Worm (Caenorhabditis elegans) whole organism, L4 larva: ENCODE results near the gene let-721.

Experiments
- F10B5.3 ChIP-seq: sonication (generic microtip); optimal IDR thresholded peaks from 2 replicates; lab custom pipeline; 2016; ENCODE audit warnings: mild to moderate bottlenecking, missing genetic modification characterization, missing compliant biosample characterization
- F44E2.7 ChIP-seq: fragments of 200-800 bp; sonication (Bioruptor generic); IDR thresholded peaks from 2 replicates; pipeline ENCODE4 v2.1.2; 2022; ENCODE audit warnings: missing genetic modification characterization, missing compliant biosample characterization
- F49E8.2 ChIP-seq: sonication (generic microtip); optimal IDR thresholded peaks from 2 replicates; lab custom pipeline; 2016; ENCODE audit warnings: missing compliant biosample characterization, mild to moderate bottlenecking, missing genetic modification characterization, borderline replicate concordance
- T20F7.1 ChIP-seq: fragments of 200-800 bp; sonication (Bioruptor generic); optimal IDR thresholded peaks from 2 replicates; lab custom pipeline; 2018; ENCODE audit warnings: mild to moderate bottlenecking, missing genetic modification characterization, missing compliant biosample characterization
- Y105C5A.15 ChIP-seq: fragments of 200-800 bp; sonication (Bioruptor generic); IDR thresholded peaks from 2 replicates; pipeline ENCODE4 v1.3.6; 2022; ENCODE audit warnings: missing genetic modification characterization, missing compliant biosample characterization
- Y48G9A.11 ChIP-seq: fragments of 200-800 bp; sonication (Bioruptor generic); IDR thresholded peaks from 2 replicates; pipeline ENCODE4 v1.3.6; 2022; ENCODE audit warnings: missing genetic modification reagents, missing genetic modification characterization, missing compliant biosample characterization
- ZK337.2 ChIP-seq: fragments of 200-800 bp; sonication (Bioruptor generic); IDR thresholded peaks from 2 replicates; pipeline ENCODE4 v1.3.6; 2022; ENCODE audit warnings: missing genetic modification reagents, missing genetic modification characterization, missing compliant biosample characterization
- ama-1 ChIP-seq: fragments of 150-350 bp; optimal IDR thresholded peaks from 2 replicates; lab custom pipeline; 2014; ENCODE audit warnings: inconsistent platforms, mixed read lengths
- attf-4 ChIP-seq: sonication (generic microtip); optimal IDR thresholded peaks from 3 replicates; lab custom pipeline; 2017; ENCODE audit warnings: missing biosample characterization, missing genetic modification characterization
- ceh-20 ChIP-seq: fragments of 200-800 bp; sonication (Bioruptor generic); IDR thresholded peaks from 2 replicates; pipeline ENCODE4 v1.3.6; 2022; ENCODE audit warnings: missing genetic modification reagents, missing genetic modification characterization, missing compliant biosample characterization
- daf-16 ChIP-seq, 3 experiments: sonication (generic microtip); optimal IDR thresholded peaks; 2 replicates each; lab custom pipeline; 2016 to 2017; ENCODE audit warnings: missing genetic modification characterization in 3 of 3, missing genetic modification reagents in 3 of 3, mild to moderate bottlenecking in 2 of 3, missing compliant biosample characterization in 2 of 3, missing biosample characterization in 1 of 3, moderate library complexity in 1 of 3
- dmd-6 ChIP-seq: fragments of 200-800 bp; sonication (Bioruptor generic); IDR thresholded peaks from 2 replicates; pipeline ENCODE4 v1.3.6; 2022; ENCODE audit warnings: missing genetic modification reagents, missing genetic modification characterization, missing compliant biosample characterization
- dmd-8 ChIP-seq: fragments of 200-800 bp; sonication (Bioruptor generic); IDR thresholded peaks from 2 replicates; pipeline ENCODE4 v1.3.6; 2022; ENCODE audit warnings: missing genetic modification characterization, missing compliant biosample characterization
- duxl-1 ChIP-seq: sonication (generic microtip); optimal IDR thresholded peaks from 2 replicates; lab custom pipeline; 2016; ENCODE audit warnings: mild to moderate bottlenecking, missing genetic modification characterization, moderate library complexity, missing compliant biosample characterization; ENCODE audit not compliant: poor library complexity
- dve-1 ChIP-seq: sonication (generic microtip); optimal IDR thresholded peaks from 2 replicates; lab custom pipeline; 2017; ENCODE audit warnings: antibody characterized with exemption, mild to moderate bottlenecking, missing genetic modification characterization, missing compliant biosample characterization; ENCODE audit not compliant: insufficient read depth
- egl-43 ChIP-seq: fragments of 200-800 bp; sonication (Bioruptor generic); IDR thresholded peaks from 2 replicates; pipeline ENCODE4 v1.3.6; 2022; ENCODE audit warnings: missing genetic modification reagents, missing genetic modification characterization, missing compliant biosample characterization
- hif-1 ChIP-seq, 2 experiments: sonication (generic microtip); optimal IDR thresholded peaks; 2 replicates each; lab custom pipeline; 2016 to 2017; ENCODE audit warnings: missing compliant biosample characterization in 2 of 2, missing genetic modification characterization in 2 of 2, missing genetic modification reagents in 2 of 2, missing genotype in 2 of 2, mild to moderate bottlenecking in 1 of 2
- hlh-11 ChIP-seq: fragments of 200-800 bp; sonication (Bioruptor generic); optimal IDR thresholded peaks from 2 replicates; lab custom pipeline; 2018; ENCODE audit warnings: mild to moderate bottlenecking, missing genetic modification characterization, missing compliant biosample characterization
- hlh-30 ChIP-seq: sonication (generic microtip); optimal IDR thresholded peaks from 2 replicates; lab custom pipeline; 2017; ENCODE audit warnings: antibody characterized with exemption, mild to moderate bottlenecking, missing genetic modification characterization, missing compliant biosample characterization; ENCODE audit not compliant: insufficient read depth
- hmg-1.1 ChIP-seq: fragments of 200-800 bp; sonication (Bioruptor generic); IDR thresholded peaks from 2 replicates; pipeline ENCODE4 v1.3.6; 2022; ENCODE audit warnings: missing genetic modification reagents, missing genetic modification characterization, missing compliant biosample characterization
- lim-7 ChIP-seq: fragments of 200-800 bp; sonication (Bioruptor generic); IDR thresholded peaks from 2 replicates; pipeline ENCODE4 v1.3.6; 2022; ENCODE audit warnings: missing genetic modification characterization, missing compliant biosample characterization
- lin-38 ChIP-seq: fragments of 200-800 bp; sonication (Bioruptor generic); IDR thresholded peaks from 2 replicates; pipeline ENCODE4 v1.3.6; 2022; ENCODE audit warnings: missing genetic modification reagents, missing genetic modification characterization, missing compliant biosample characterization
- mdl-1 ChIP-seq, 2 experiments: fragments of 150-350 bp in 1 of 2; sonication (generic microtip) in 1 of 2; optimal IDR thresholded peaks; 2 replicates each; lab custom pipeline; 2014 to 2017; ENCODE audit warnings: missing biosample characterization in 2 of 2, missing genetic modification characterization in 2 of 2
- mdt-29 ChIP-seq: fragments of 200-800 bp; sonication (Bioruptor generic); IDR thresholded peaks from 2 replicates; pipeline ENCODE4 v1.3.6; 2022; ENCODE audit warnings: missing genetic modification reagents, missing genetic modification characterization, missing compliant biosample characterization
- mep-1 ChIP-seq: fragments of 150-350 bp; sonication (generic microtip); optimal IDR thresholded peaks from 3 replicates; lab custom pipeline; 2014; ENCODE audit warnings: missing biosample characterization, missing genetic modification characterization
- nhr-11 ChIP-seq: fragments of 150-350 bp; optimal IDR thresholded peaks from 2 replicates; lab custom pipeline; 2014; ENCODE audit warnings: missing biosample characterization, missing genetic modification characterization
- nhr-28 ChIP-seq: fragments of 150-350 bp; optimal IDR thresholded peaks from 2 replicates; lab custom pipeline; 2014; ENCODE audit warnings: missing biosample characterization, missing genetic modification characterization
- pha-4 ChIP-seq, 2 experiments: fragments of 150-350 bp in 1 of 2; fragments of 200-800 bp in 1 of 2; sonication (Bioruptor generic) in 1 of 2; IDR thresholded peaks in 1 of 2; optimal IDR thresholded peaks in 1 of 2; 2 replicates each; pipeline versions ENCODE4 v1.3.6 to Lab custom; 2014 to 2022; ENCODE audit warnings: missing genetic modification characterization in 2 of 2, missing genetic modification reagents in 2 of 2, missing biosample characterization in 1 of 2, missing compliant biosample characterization in 1 of 2
- php-3 ChIP-seq: fragments of 200-800 bp; sonication (Bioruptor generic); IDR thresholded peaks from 2 replicates; pipeline ENCODE4 v1.3.6; 2022; ENCODE audit warnings: missing genetic modification reagents, missing genetic modification characterization, missing compliant biosample characterization
- spr-3 ChIP-seq: fragments of 200-800 bp; sonication (Bioruptor generic); optimal IDR thresholded peaks from 2 replicates; lab custom pipeline; 2018; ENCODE audit warnings: mild to moderate bottlenecking, missing genetic modification characterization, missing compliant biosample characterization
- tag-97 ChIP-seq: fragments of 200-800 bp; sonication (Bioruptor generic); IDR thresholded peaks from 2 replicates; pipeline ENCODE4 v1.3.6; 2022; ENCODE audit warnings: missing genetic modification characterization, missing compliant biosample characterization
- unc-39 ChIP-seq: sonication (generic microtip); optimal IDR thresholded peaks from 2 replicates; lab custom pipeline; 2017; ENCODE audit warnings: missing biosample characterization, missing genetic modification characterization
- unc-62 ChIP-seq, 3 experiments: fragments of 150-350 bp in 1 of 3; sonication (generic microtip); optimal IDR thresholded peaks in 2 of 3; peaks in 1 of 3; 1 replicate in 1 of 3; 2 replicates in 2 of 3; lab custom pipeline; 2014 to 2017; ENCODE audit warnings: missing biosample characterization in 3 of 3, missing genetic modification characterization in 3 of 3, missing genetic modification reagents in 3 of 3, missing genotype in 1 of 3
- zag-1 ChIP-seq: fragments of 150-350 bp; optimal IDR thresholded peaks from 2 replicates; lab custom pipeline; 2014; ENCODE audit warnings: missing biosample characterization, missing genetic modification characterization
- zfp-3 ChIP-seq: fragments of 200-800 bp; sonication (Bioruptor generic); conservative IDR thresholded peaks from 2 replicates; pipeline ENCODE4 v1.3.6; 2022; ENCODE audit warnings: missing genetic modification reagents, missing genetic modification characterization, missing compliant biosample characterization
- ztf-7 ChIP-seq: fragments of 150-350 bp; optimal IDR thresholded peaks from 2 replicates; lab custom pipeline; 2014; ENCODE audit warnings: missing biosample characterization, missing genetic modification characterization

let-721 gene

DNA sequence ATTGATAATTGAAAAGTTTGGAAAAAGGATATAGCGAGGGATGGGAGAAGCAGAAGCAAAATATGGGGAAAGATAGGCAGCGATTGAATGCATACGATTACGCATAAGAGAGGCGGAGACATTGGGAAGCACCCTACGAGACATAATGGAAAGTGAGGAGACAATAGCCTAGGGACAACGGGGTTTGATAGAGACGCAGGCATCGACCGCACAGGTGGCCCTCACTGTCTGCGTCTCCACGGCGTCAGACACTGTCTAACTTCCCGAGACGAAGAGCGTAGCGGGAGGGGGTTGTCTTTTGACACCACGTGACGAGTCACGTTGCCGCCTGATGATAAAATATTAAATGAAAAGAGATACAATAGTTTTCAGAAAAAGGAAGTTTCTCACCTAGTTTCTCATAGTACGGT is 25.7 kb downstream of the let-721 start (continued):
- no peak for TF ChIP-seq ztf-7 (tag; lab: Kevin White, UChicago)
- TF ChIP-seq Y105C5A.15 (GFP tag; lab: Robert Waterston, UW) = 0 out of 2 replicates have a peak, but pooled peaks have one; percentile 25
- TF ChIP-seq duxl-1 (tag; lab: Kevin White, UChicago) = peak; percentile 46
- TF ChIP-seq unc-39 (tag; lab: Kevin White, UChicago) = no peak
- TF ChIP-seq dmd-6 (GFP tag; lab: Robert Waterston, UW) = peak; percentile 98
- TF ChIP-seq attf-4 = no peak
- TF ChIP-seq unc-62 (GFP tag; optimal IDR thresholded peaks at IDR 0.05 in 1 of 2; lab: Kevin White, UChicago) = peak in 1 of 2 experiments; percentile 99
- TF ChIP-seq unc-62 (tag; optimal IDR thresholded peaks at IDR 0.05; lab: Kevin White, UChicago) = no peak
- peak; percentile 76 for TF ChIP-seq T20F7.1 (GFP tag; lab: Kevin White, UChicago)
- peak; percentile 68 for TF ChIP-seq lin-38 (GFP tag; lab: Robert Waterston, UW)
- TF ChIP-seq dve-1 = peak; percentile 88
- 0 out of 2 replicates have a peak, but pooled peaks have one; percentile 39 for TF ChIP-seq ZK337.2 (GFP tag; lab: Robert Waterston, UW)
- peak; percentile 88 for TF ChIP-seq zfp-3 (GFP tag; lab: Robert Waterston, UW)
- peak; percentile 79 for TF ChIP-seq mep-1
- TF ChIP-seq egl-43 (GFP tag; lab: Robert Waterston, UW) = peak; percentile 88
- peak; percentile 36 to 67 for TF ChIP-seq hif-1 (tag; optimal IDR thresholded peaks at IDR 0.05; lab: Kevin White, UChicago)
- no peak for TF ChIP-seq zag-1 (tag; lab: Kevin White, UChicago)
- no peak for TF ChIP-seq ama-1 (lab: Kevin White, UChicago)
- peak; percentile 86 for TF ChIP-seq mdt-29
- TF ChIP-seq, all 104 proteins: peak for 55

ce11 chrIII:6420201-6420600 is 26.5 kb downstream of the let-721 start:
- TF ChIP-seq tag-97 (GFP tag; lab: Robert Waterston, UW) (no peak), F10B5.3 (tag; lab: Kevin White, UChicago) (no peak), T20F7.1 (GFP tag; lab: Kevin White, UChicago) (no peak), ztf-7 (tag; lab: Kevin White, UChicago) (no peak), hlh-30 (tag; lab: Kevin White, UChicago) (peak; percentile 55), F44E2.7 (GFP tag; lab: Robert Waterston, UW) (no peak), hlh-11 (tag; lab: Kevin White, UChicago) (peak; percentile 60), nhr-28 (tag; lab: Kevin White, UChicago) (peak; percentile 77), hmg-1.1 (GFP tag; lab: Robert Waterston, UW) (peak; percentile 7; the same call in 1 of the 2 replicates), spr-3 (GFP tag; lab: Kevin White, UChicago) (no peak), unc-62 (GFP tag; optimal IDR thresholded peaks at IDR 0.05 in 1 of 2; lab: Kevin White, UChicago) (peak in 1 of 2 experiments; percentile 31), unc-62 (tag; optimal IDR thresholded peaks at IDR 0.05; lab: Kevin White, UChicago) (no peak), nhr-11 (peak; percentile 57), lim-7 (GFP tag; lab: Robert Waterston, UW) (no peak), php-3 (GFP tag; lab: Robert Waterston, UW) (no peak), pha-4 (GFP tag; IDR thresholded peaks at IDR 0.05; lab: Robert Waterston, UW) (peak; percentile 64; the same call in 1 of the 2 replicates), pha-4 (tag; optimal IDR thresholded peaks at IDR 0.05; lab: Kevin White, UChicago) (no peak), mdt-29 (0 out of 2 replicates have a peak, but pooled peaks have one; percentile 11), dmd-6 (GFP tag; lab: Robert Waterston, UW) (peak; percentile 59), zag-1 (tag; lab: Kevin White, UChicago) (no peak), Y48G9A.11 (GFP tag; lab: Robert Waterston, UW) (no peak), ceh-20 (GFP tag; lab: Robert Waterston, UW) (0 out of 2 replicates have a peak, but pooled peaks have one; percentile 22), daf-16 (GFP tag; optimal IDR thresholded peaks at IDR 0.05; lab: Kevin White, UChicago) (peak in 1 of 2 experiments; percentile 61), daf-16 (tag; optimal IDR thresholded peaks at IDR 0.05; lab: Kevin White, UChicago) (peak; percentile 36), dmd-8 (0 out of 2 replicates have a peak, but pooled peaks have one; percentile 57), F49E8.2 (no peak), mdl-1 (tag; optimal IDR thresholded peaks at IDR 0.05; lab: Kevin White, UChicago) (peak in 1 of 2 experiments; percentile 51)
